Worm (Caenorhabditis elegans): ENCODE data around the gene Y37E11AL.9.

ce11 chrIV:3720644-3721043 lies 20.2 kb upstream of the Y37E11AL.9 start:
- peak; percentile 76 for TF ChIP-seq pha-4 (tag; optimal IDR thresholded peaks at IDR 0.05)
- no peak for TF ChIP-seq skn-1 (tag; optimal IDR thresholded peaks at IDR 0.05)
- TF ChIP-seq daf-12 (tag; optimal IDR thresholded peaks at IDR 0.05) = no peak
- TF ChIP-seq sea-2 (GFP tag; optimal IDR thresholded peaks at IDR 0.05) = no peak
- no peak for TF ChIP-seq lin-39 (tag; optimal IDR thresholded peaks at IDR 0.05)
- no peak for TF ChIP-seq elt-2 (tag; optimal IDR thresholded peaks at IDR 0.05)
- no peak for TF ChIP-seq unc-39 (tag; optimal IDR thresholded peaks at IDR 0.05)
- TF ChIP-seq ceh-9 (tag; optimal IDR thresholded peaks at IDR 0.05) = no peak
- no peak for TF ChIP-seq unc-62 (GFP tag; optimal IDR thresholded peaks at IDR 0.05)
- no peak for TF ChIP-seq ama-1 (optimal IDR thresholded peaks at IDR 0.05)
- no peak for TF ChIP-seq ceh-28 (tag; optimal IDR thresholded peaks at IDR 0.05)
- no peak for TF ChIP-seq ztf-4 (tag; optimal IDR thresholded peaks at IDR 0.05)
